Worm (Caenorhabditis elegans): ENCODE data around the gene srbc-30.

DNA sequence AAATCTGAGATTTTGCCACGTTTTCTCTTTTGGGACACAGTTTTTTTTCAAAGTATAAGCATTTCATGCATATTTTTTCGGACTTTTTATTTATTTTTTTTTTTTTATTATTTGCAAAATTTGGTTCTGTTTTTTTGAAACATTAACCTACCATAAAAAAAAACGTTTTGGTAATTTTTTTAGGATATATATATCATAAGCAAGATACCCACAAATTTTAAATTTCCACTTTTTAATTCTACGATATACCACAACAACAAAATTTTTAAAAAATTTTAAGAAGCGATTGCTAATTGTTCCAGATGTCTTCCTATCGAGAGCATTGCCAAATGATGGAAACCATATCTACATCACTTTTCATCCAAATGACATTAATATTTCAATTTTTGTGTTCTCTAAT lies 51.5 kb downstream of the srbc-30 start, which contains the start of gene srab-20:
- TF ChIP-seq ceh-8 (GFP tag; optimal IDR thresholded peaks at IDR 0.05) (no peak), nhr-237 (tag; optimal IDR thresholded peaks at IDR 0.05) (no peak), pqm-1 (tag; optimal IDR thresholded peaks at IDR 0.05) (no peak), irx-1 (tag; optimal IDR thresholded peaks at IDR 0.05) (no peak), F16B12.6 (tag; optimal IDR thresholded peaks at IDR 0.05) (no peak), sptf-1 (tag; optimal IDR thresholded peaks at IDR 0.05) (no peak), fkh-8 (tag; optimal IDR thresholded peaks at IDR 0.05) (no peak), lin-15B (tag; optimal IDR thresholded peaks at IDR 0.05) (no peak), hlh-4 (tag; optimal IDR thresholded peaks at IDR 0.05) (no peak), fos-1 (tag; optimal IDR thresholded peaks at IDR 0.05) (no peak), mep-1 (tag; optimal IDR thresholded peaks at IDR 0.05) (no peak), dpl-1 (GFP tag; optimal IDR thresholded peaks at IDR 0.05) (no peak)
